Fruit fly (Drosophila melanogaster) whole organism: ENCODE results near the gene CG5611.

ENCODE experiments used
- CG8478 ChIP-seq: fragments of >200 bp; optimal IDR thresholded peaks from 2 replicates; lab custom pipeline; 2018; ENCODE audit warnings: inconsistent platforms
- Dll ChIP-seq: fragments of >200 bp; optimal IDR thresholded peaks from 2 replicates; lab custom pipeline; 2017
- EcR ChIP-seq, 2 experiments: fragments of >200 bp; optimal IDR thresholded peaks; 2 replicates each; lab custom pipeline; 2017; ENCODE audit warnings: missing biosample characterization in 2 of 2, missing genetic modification characterization in 2 of 2, missing genetic modification reagents in 2 of 2
- pan ChIP-seq: fragments of >200 bp; optimal IDR thresholded peaks from 2 replicates; lab custom pipeline; 2017
- psq ChIP-seq: fragments of >200 bp; optimal IDR thresholded peaks from 2 replicates; lab custom pipeline; 2017
- usp ChIP-seq: fragments of >200 bp; optimal IDR thresholded peaks from 2 replicates; lab custom pipeline; 2017; ENCODE audit warnings: missing biosample characterization, missing genetic modification characterization, mixed read lengths

The CG5611 gene

dm6 chr3R:27613814-27614213 is 22.0 kb downstream of the CG5611 start:
- no peak for TF ChIP-seq CG8478 (lab: Kevin White, UChicago)
- TF ChIP-seq psq (lab: Kevin White, UChicago) = no peak
- TF ChIP-seq pan (lab: Kevin White, UChicago) = no peak
- TF ChIP-seq EcR (GFP tag; optimal IDR thresholded peaks at IDR 0.05; lab: Kevin White, UChicago) = no peak
- TF ChIP-seq Dll = no peak
- TF ChIP-seq usp = no peak

DNA sequence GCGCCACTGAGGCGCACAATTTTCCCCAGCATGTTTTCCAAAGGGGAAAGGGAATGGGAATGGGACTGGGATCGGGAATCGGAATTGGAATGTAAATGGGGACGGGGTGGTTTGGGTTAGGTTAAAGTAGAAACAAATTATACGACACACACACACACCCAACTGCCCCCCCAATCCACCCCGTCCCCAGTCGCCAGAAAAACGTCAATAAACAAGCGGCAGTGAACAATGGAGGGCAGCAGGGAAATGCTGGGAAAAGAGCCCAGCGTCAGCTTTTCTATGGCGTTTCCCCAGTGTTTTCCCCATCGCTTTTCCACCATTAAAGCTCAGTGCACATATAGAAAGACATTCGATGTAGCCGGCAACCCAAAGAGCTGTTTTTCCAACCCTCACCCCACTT is 25.2 kb downstream of the CG5611 start:
- TF ChIP-seq psq (lab: Kevin White, UChicago) = no peak
- TF ChIP-seq Dll = no peak
- TF ChIP-seq usp = no peak
- no peak for TF ChIP-seq EcR (GFP tag; optimal IDR thresholded peaks at IDR 0.05; lab: Kevin White, UChicago)
- TF ChIP-seq pan (lab: Kevin White, UChicago) = no peak
- no peak for TF ChIP-seq CG8478 (lab: Kevin White, UChicago)

DNA sequence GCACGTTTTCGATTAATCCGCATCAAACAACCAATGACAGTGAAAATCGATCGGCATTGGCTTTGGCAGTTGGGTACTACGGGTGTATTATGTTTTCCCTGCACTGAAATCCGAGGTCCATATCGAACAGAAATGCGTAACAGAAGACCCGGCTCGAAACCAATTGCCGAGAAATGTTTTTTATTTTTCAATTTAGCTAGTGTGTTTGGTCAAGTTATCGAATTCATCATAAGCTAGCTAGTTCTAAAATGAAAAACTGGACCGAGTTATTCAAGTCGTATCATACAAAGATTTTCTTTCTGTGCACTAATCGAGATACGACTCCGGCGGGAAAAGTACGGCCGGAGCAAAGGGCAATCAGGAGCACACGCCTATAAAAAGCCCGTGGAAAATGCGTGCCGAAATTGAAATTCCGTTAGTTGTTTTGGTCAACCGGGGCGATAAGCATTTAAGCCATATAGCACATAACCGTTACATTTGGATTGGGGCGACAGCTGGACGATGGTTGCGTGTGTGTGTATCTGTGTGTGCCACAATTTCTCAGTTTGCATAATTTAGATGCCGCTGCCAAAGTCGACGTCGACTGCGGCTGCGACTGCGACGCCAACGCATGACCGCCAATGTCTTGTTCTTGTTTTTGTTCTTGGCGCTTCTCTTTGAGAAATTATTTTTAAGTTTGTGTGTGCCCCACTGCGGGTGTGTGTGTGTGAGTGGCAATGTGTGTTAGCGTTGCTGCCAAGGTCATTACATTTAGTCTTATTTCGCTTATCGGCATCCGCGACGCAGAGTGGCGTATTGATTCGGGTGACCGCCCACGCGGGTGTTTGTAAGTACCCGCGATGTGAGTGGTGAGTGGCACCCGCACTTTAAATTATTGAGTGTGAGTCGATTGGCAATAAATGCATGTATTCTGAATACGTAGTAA is 26.5 kb downstream of the CG5611 start:
- TF ChIP-seq EcR (GFP tag; optimal IDR thresholded peaks at IDR 0.05; lab: Kevin White, UChicago) = no peak
- TF ChIP-seq CG8478 (lab: Kevin White, UChicago) = no peak
- TF ChIP-seq usp = no peak
- TF ChIP-seq Dll = no peak
- TF ChIP-seq psq (lab: Kevin White, UChicago) = no peak
- TF ChIP-seq pan (lab: Kevin White, UChicago) = no peak

dm6 chr3R:27608536-27608935 is 27.3 kb downstream of the CG5611 start:
- TF ChIP-seq Dll = no peak
- no peak for TF ChIP-seq CG8478 (lab: Kevin White, UChicago)
- TF ChIP-seq EcR (GFP tag; optimal IDR thresholded peaks at IDR 0.05; lab: Kevin White, UChicago) = no peak
- TF ChIP-seq usp = no peak
- TF ChIP-seq pan (lab: Kevin White, UChicago) = no peak
- TF ChIP-seq psq (lab: Kevin White, UChicago) = no peak

DNA sequence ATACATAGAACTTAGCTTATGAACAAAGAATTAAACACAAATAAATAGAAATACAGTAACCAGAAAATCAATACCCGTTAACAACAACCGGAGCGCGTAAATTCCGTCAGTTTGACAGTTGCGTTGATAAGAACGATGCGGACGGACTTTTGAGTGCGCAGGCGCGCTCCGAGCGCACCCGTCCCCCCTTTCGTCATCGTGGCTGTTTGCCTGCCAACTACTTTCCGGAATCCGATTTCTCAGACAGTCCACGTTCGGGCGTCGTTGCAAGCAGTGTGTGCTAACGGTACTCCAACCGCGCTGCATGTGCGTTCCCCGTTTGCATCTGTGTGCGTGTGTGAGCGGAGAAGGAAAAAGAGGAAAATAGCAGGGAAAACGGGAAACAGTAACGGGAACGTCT is 27.9 kb downstream of the CG5611 start:
- TF ChIP-seq EcR (GFP tag; optimal IDR thresholded peaks at IDR 0.05; lab: Kevin White, UChicago) (no peak), CG8478 (lab: Kevin White, UChicago) (no peak), pan (lab: Kevin White, UChicago) (no peak), Dll (no peak), psq (lab: Kevin White, UChicago) (no peak), usp (no peak)

DNA sequence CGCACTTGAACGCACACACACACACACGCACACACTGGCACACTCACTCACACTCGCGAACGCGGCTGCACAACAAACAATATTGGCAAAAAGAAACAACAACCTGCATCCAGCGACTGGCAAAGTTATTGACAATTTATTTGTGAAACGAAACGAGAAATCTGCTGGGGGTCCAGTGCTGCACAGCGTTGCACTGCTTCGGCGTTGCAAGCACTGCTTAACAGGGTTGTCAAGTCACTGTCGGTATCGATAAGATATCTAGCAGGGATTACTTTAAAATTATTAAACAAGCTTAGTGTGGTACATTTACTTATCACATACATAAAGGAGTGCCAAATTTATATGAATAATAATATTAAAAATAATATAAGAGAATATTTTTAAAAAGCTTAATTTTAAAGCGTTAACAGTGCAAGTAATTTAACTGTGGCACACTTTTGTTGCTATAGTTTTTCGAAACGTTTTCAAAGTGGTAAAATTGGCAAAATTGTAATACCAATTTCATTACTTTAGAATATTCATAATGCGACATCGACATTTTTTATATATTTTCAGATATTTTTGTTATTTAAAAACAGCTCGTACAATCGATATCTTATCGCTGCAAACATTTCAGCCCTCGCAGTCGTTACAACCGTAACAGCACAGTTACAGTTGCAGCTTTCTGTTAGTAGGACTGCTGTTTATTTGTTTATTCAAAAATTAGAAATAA is 28.5 kb downstream of the CG5611 start, which contains the start of the genes dsd and Tusp:
TSS of gene dsd (minus strand) at position 179 of the 712 bp plus-strand sequence.
TSS of gene Tusp (plus strand) at position 662 of the 712 bp plus-strand sequence.
- TF ChIP-seq psq (lab: Kevin White, UChicago) (no peak), CG8478 (lab: Kevin White, UChicago) (no peak), EcR (GFP tag; optimal IDR thresholded peaks at IDR 0.05; lab: Kevin White, UChicago) (no peak), pan (lab: Kevin White, UChicago) (no peak), usp (no peak), Dll (no peak)

- TF ChIP-seq pan (lab: Kevin White, UChicago) (no peak), CG8478 (lab: Kevin White, UChicago) (no peak), EcR (GFP tag; optimal IDR thresholded peaks at IDR 0.05; lab: Kevin White, UChicago) (no peak), psq (lab: Kevin White, UChicago) (no peak)
Observed at dm6 chr3R:27605534-27606250, 30.2 kb downstream of the CG5611 start.

DNA sequence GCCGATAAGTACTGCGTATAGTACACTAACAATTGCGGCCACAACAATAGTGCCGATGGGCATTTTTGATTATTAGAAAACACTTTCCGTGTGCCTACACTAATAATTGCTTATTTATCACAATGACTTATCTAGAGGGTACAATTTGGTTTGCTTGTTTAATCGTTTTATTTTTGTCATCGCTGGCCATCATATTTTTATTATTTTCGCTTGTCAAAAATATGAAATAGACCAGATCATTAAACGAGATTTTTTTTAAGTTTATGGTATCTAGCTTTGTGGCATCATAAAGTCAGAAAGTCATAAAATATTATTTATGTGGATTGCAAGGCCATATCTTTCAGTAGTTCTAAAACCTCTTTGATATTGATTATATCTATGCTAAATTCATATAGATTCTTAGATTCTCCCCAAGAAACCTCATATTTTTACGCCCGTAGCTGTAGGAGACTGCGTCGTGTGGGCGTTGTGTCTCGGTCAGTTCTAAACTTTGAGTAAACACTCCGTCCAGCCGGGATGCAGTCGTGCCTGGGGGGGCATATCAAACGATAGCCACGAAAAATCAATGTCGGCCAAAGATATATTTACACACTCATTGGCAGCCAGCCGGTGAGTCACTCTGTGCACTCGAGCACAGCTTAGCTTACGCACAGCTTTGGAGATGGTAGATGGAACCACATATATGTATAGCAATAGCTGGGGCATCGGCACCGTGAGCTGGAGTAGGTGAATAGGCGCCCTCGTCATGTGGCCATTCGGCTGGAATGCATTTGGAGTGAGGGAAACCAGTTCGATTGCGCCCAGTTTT is 31.0 kb downstream of the CG5611 start:
- no peak for TF ChIP-seq psq (lab: Kevin White, UChicago)
- TF ChIP-seq Dll = no peak
- no peak for TF ChIP-seq CG8478 (lab: Kevin White, UChicago)
- no peak for TF ChIP-seq EcR (GFP tag; optimal IDR thresholded peaks at IDR 0.05; lab: Kevin White, UChicago)
- no peak for TF ChIP-seq usp
- TF ChIP-seq pan (lab: Kevin White, UChicago) = no peak

dm6 chr3R:27603671-27604070 is 32.2 kb downstream of the CG5611 start:
- TF ChIP-seq psq (lab: Kevin White, UChicago) = no peak
- no peak for TF ChIP-seq Dll
- TF ChIP-seq usp = no peak
- TF ChIP-seq CG8478 (lab: Kevin White, UChicago) = no peak
- no peak for TF ChIP-seq EcR (GFP tag; optimal IDR thresholded peaks at IDR 0.05; lab: Kevin White, UChicago)
- TF ChIP-seq pan (lab: Kevin White, UChicago) = no peak

DNA sequence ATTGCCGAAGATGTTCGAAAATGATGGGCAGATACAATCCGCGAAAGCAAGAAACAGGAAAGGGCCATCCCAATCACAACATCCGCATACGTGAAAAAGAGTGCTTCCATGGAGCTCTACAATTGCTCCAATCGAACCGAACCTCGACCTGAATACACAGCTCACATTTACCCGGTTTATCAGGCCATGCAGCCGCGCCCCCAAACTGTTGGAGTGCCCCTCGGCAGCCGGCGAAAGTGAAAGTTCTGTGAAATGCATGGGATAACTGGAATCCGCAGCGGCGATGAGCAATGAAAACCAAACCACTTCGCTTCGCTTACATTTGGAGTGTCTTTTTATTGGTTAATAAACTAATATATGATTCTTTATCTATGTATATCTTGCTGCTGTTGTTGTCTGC is 38.6 kb downstream of the CG5611 start:
- no peak for TF ChIP-seq Dll
- no peak for TF ChIP-seq EcR (GFP tag; optimal IDR thresholded peaks at IDR 0.05; lab: Kevin White, UChicago)
- no peak for TF ChIP-seq pan (lab: Kevin White, UChicago)

- no peak for TF ChIP-seq Dll
- no peak for TF ChIP-seq psq (lab: Kevin White, UChicago)
- no peak for TF ChIP-seq EcR (GFP tag; optimal IDR thresholded peaks at IDR 0.05; lab: Kevin White, UChicago)
- no peak for TF ChIP-seq usp
- TF ChIP-seq CG8478 (lab: Kevin White, UChicago) = no peak
- TF ChIP-seq pan (lab: Kevin White, UChicago) = no peak
Observed at dm6 chr3R:27595979-27596378, 39.9 kb downstream of the CG5611 start, which contains the start of gene CG5639. CG5639 (minus strand) TSS chr3R:27596130.
